Worm (Caenorhabditis elegans) whole organism, young adult: ENCODE data around the gene gei-14.

Source experiments
- B0035.1 ChIP-seq: sonication (generic microtip); optimal IDR thresholded peaks from 2 replicates; lab custom pipeline; 2016; ENCODE audit warnings: missing genetic modification characterization, mild to moderate bottlenecking, missing compliant biosample characterization, missing genotype, missing genetic modification reagents
- B0336.3 ChIP-seq: fragments of 200-800 bp; sonication (Bioruptor generic); IDR thresholded peaks from 2 replicates; pipeline ENCODE4 v1.3.6; 2022; ENCODE audit warnings: missing genetic modification characterization, missing compliant biosample characterization
- F22D6.2 ChIP-seq: sonication (generic microtip); optimal IDR thresholded peaks from 2 replicates; lab custom pipeline; 2016; ENCODE audit warnings: mild to moderate bottlenecking, missing genetic modification characterization, missing compliant biosample characterization
- F33H1.4 ChIP-seq: fragments of 200-800 bp; sonication (Bioruptor generic); IDR thresholded peaks from 2 replicates; pipeline ENCODE4 v1.3.6; 2022; ENCODE audit warnings: missing genetic modification reagents, missing genetic modification characterization, missing compliant biosample characterization
- F39B2.1 ChIP-seq: fragments of 200-800 bp; sonication (Bioruptor generic); IDR thresholded peaks from 2 replicates; pipeline ENCODE4 v1.3.6; 2022; ENCODE audit warnings: missing genetic modification reagents, missing genetic modification characterization, missing compliant biosample characterization
- F52B5.7 ChIP-seq: sonication (generic microtip); optimal IDR thresholded peaks from 2 replicates; lab custom pipeline; 2016; ENCODE audit warnings: mild to moderate bottlenecking, missing genetic modification characterization, missing compliant biosample characterization
- K12H6.12 ChIP-seq: fragments of 200-800 bp; sonication (Bioruptor generic); optimal IDR thresholded peaks from 2 replicates; lab custom pipeline; 2018; ENCODE audit warnings: mild to moderate bottlenecking, missing genetic modification characterization, missing compliant biosample characterization
- T07F8.4 ChIP-seq: sonication (generic microtip); optimal IDR thresholded peaks from 2 replicates; lab custom pipeline; 2016; ENCODE audit warnings: mild to moderate bottlenecking, missing genetic modification characterization, moderate library complexity, missing compliant biosample characterization
- Y56A3A.18 ChIP-seq: fragments of 200-800 bp; sonication (Bioruptor generic); IDR thresholded peaks from 2 replicates; pipeline ENCODE4 v1.3.6; 2022; ENCODE audit warnings: missing genetic modification reagents, missing genetic modification characterization, missing compliant biosample characterization
- Y67H2A.10 ChIP-seq: fragments of 200-800 bp; sonication (Bioruptor generic); conservative IDR thresholded peaks from 2 replicates; pipeline ENCODE4 v1.3.6; 2022; ENCODE audit warnings: missing genetic modification reagents, missing genetic modification characterization, missing compliant biosample characterization
- atf-7 ChIP-seq: sonication (generic microtip); optimal IDR thresholded peaks from 2 replicates; lab custom pipeline; 2017; ENCODE audit warnings: mild to moderate bottlenecking, missing genetic modification characterization, missing compliant biosample characterization
- athp-1 ChIP-seq: sonication (generic microtip); optimal IDR thresholded peaks from 2 replicates; lab custom pipeline; 2017; ENCODE audit warnings: mild to moderate bottlenecking, missing genetic modification characterization, missing compliant biosample characterization
- ccch-3 ChIP-seq: fragments of 200-800 bp; sonication (Bioruptor generic); optimal IDR thresholded peaks from 2 replicates; lab custom pipeline; 2018; ENCODE audit warnings: mild to moderate bottlenecking, missing genetic modification characterization, missing compliant biosample characterization
- dox-1 ChIP-seq: fragments of 200-800 bp; sonication (Bioruptor generic); IDR thresholded peaks from 2 replicates; pipeline ENCODE4 v1.3.6; 2022; ENCODE audit warnings: missing genetic modification reagents, missing genetic modification characterization, missing compliant biosample characterization
- dpl-1 ChIP-seq: fragments of 150-350 bp; optimal IDR thresholded peaks from 2 replicates; lab custom pipeline; 2014; ENCODE audit warnings: missing biosample characterization, missing genetic modification reagents, missing genetic modification characterization
- fkh-3 ChIP-seq: sonication (generic microtip); optimal IDR thresholded peaks from 2 replicates; lab custom pipeline; 2016; ENCODE audit warnings: mild to moderate bottlenecking, missing genetic modification characterization, missing compliant biosample characterization
- him-1 ChIP-seq: sonication (generic microtip); optimal IDR thresholded peaks from 2 replicates; lab custom pipeline; 2016; ENCODE audit warnings: missing genotype, missing genetic modification reagents, missing genetic modification characterization, missing compliant biosample characterization
- hsf-1 ChIP-seq: fragments of 200-800 bp; sonication (Bioruptor generic); IDR thresholded peaks from 2 replicates; pipeline ENCODE4 v1.3.6; 2022; ENCODE audit warnings: missing genetic modification reagents, missing genetic modification characterization, missing compliant biosample characterization
- let-526 ChIP-seq: fragments of 200-800 bp; sonication (Bioruptor generic); IDR thresholded peaks from 2 replicates; pipeline ENCODE4 v1.3.6; 2022; ENCODE audit warnings: missing genetic modification reagents, missing genetic modification characterization, missing compliant biosample characterization
- lin-26 ChIP-seq: fragments of 200-800 bp; sonication (Bioruptor generic); IDR thresholded peaks from 2 replicates; pipeline ENCODE4 v1.3.6; 2022; ENCODE audit warnings: missing genetic modification reagents, missing genetic modification characterization, missing compliant biosample characterization
- lin-54 ChIP-seq: fragments of 200-800 bp; sonication (Bioruptor generic); optimal IDR thresholded peaks from 2 replicates; lab custom pipeline; 2018; ENCODE audit warnings: mild to moderate bottlenecking, missing genetic modification characterization, missing compliant biosample characterization
- madf-3 ChIP-seq: fragments of 200-800 bp; sonication (Bioruptor generic); IDR thresholded peaks from 2 replicates; pipeline ENCODE4 v1.3.6; 2022; ENCODE audit warnings: missing genetic modification reagents, missing genetic modification characterization, missing compliant biosample characterization
- mcd-1 ChIP-seq: fragments of 200-800 bp; sonication (Bioruptor generic); IDR thresholded peaks from 2 replicates; pipeline ENCODE4 v1.3.6; 2022; ENCODE audit warnings: missing genetic modification reagents, missing genetic modification characterization, missing compliant biosample characterization
- nhr-80 ChIP-seq: sonication (generic microtip); optimal IDR thresholded peaks from 2 replicates; lab custom pipeline; 2016; ENCODE audit warnings: missing genetic modification characterization, missing compliant biosample characterization
- pha-4 ChIP-seq: fragments of 150-350 bp; sonication (generic microtip); optimal IDR thresholded peaks from 2 replicates; lab custom pipeline; 2014; ENCODE audit warnings: missing biosample characterization, missing genetic modification reagents, missing genetic modification characterization
- snpc-1.3 ChIP-seq: sonication (generic microtip); optimal IDR thresholded peaks from 2 replicates; lab custom pipeline; 2017; ENCODE audit warnings: missing genetic modification characterization, mild to moderate bottlenecking, missing compliant biosample characterization, antibody characterized with exemption, moderate library complexity, missing genotype, missing genetic modification reagents; ENCODE audit not compliant: insufficient read depth
- somi-1 ChIP-seq: fragments of 200-800 bp; sonication (Bioruptor generic); optimal IDR thresholded peaks from 2 replicates; lab custom pipeline; 2018; ENCODE audit warnings: mild to moderate bottlenecking, missing genetic modification characterization, missing compliant biosample characterization
- sptf-2 ChIP-seq: fragments of 200-800 bp; sonication (Bioruptor generic); optimal IDR thresholded peaks from 2 replicates; lab custom pipeline; 2018; ENCODE audit warnings: mild to moderate bottlenecking, missing genetic modification characterization, missing compliant biosample characterization
- ztf-25 ChIP-seq: fragments of 200-800 bp; sonication (Bioruptor generic); IDR thresholded peaks from 2 replicates; pipeline ENCODE4 v1.3.6; 2022; ENCODE audit warnings: missing genetic modification reagents, missing genetic modification characterization, missing compliant biosample characterization
- ztf-3 ChIP-seq: fragments of 200-800 bp; sonication (Bioruptor generic); optimal IDR thresholded peaks from 2 replicates; lab custom pipeline; 2018; ENCODE audit warnings: mild to moderate bottlenecking, missing genetic modification characterization, missing compliant biosample characterization

Gene gei-14

ce11 chrII:8269855-8270647, 6.0 kb downstream of the gei-14 start, which contains the start of gene tdc-1 (continued):
- TF ChIP-seq lin-54 (GFP tag; lab: Kevin White, UChicago) (peak; percentile 59), let-526 (no peak), snpc-1.3 (tag; lab: Kevin White, UChicago) (peak; percentile 20), B0035.1 (tag; lab: Kevin White, UChicago) (no peak), fkh-3 (tag; lab: Kevin White, UChicago) (no peak), pha-4 (tag; lab: Kevin White, UChicago) (no peak)

- TF ChIP-seq dox-1 (GFP tag; lab: Robert Waterston, UW) (no peak), F39B2.1 (no peak), K12H6.12 (no peak), dpl-1 (GFP tag; lab: Kevin White, UChicago) (no peak), him-1 (tag; lab: Kevin White, UChicago) (no peak), hsf-1 (GFP tag; lab: Robert Waterston, UW) (no peak), sptf-2 (GFP tag; lab: Kevin White, UChicago) (no peak), ccch-3 (GFP tag; lab: Kevin White, UChicago) (no peak), Y67H2A.10 (GFP tag; lab: Robert Waterston, UW) (no peak), F52B5.7 (tag; lab: Kevin White, UChicago) (no peak)
These were observed 6.7 kb downstream of the gei-14 start, which contains the start of gene K01C8.2 for ce11 chrII:8269351-8269750. Gene K01C8.2, minus strand, starts transcription at chrII:8269451.

- TF ChIP-seq pha-4 (tag; lab: Kevin White, UChicago) (no peak), F39B2.1 (no peak), K12H6.12 (no peak), F33H1.4 (GFP tag; lab: Robert Waterston, UW) (no peak), lin-26 (0 out of 2 replicates have a peak, but pooled peaks have one; percentile 64), lin-54 (GFP tag; lab: Kevin White, UChicago) (no peak), somi-1 (GFP tag; lab: Kevin White, UChicago) (no peak), B0336.3 (GFP tag; lab: Robert Waterston, UW) (no peak)
- TF ChIP-seq, all 124 proteins: peak for 1
These were observed 8.4 kb downstream of the gei-14 start for ce11 chrII:8267679-8268078.

- TF ChIP-seq nhr-80 (tag; lab: Kevin White, UChicago) (peak; percentile 79), dox-1 (GFP tag; lab: Robert Waterston, UW) (peak; percentile 44; the same call in 1 of the 2 replicates), madf-3 (GFP tag; lab: Robert Waterston, UW) (no peak)
- TF ChIP-seq, all 124 proteins: peak for 2
These were observed 9.5 kb downstream of the gei-14 start for ce11 chrII:8266559-8266958.

ce11 chrII:8264619-8265018, 11.4 kb downstream of the gei-14 start, which contains the start of gene srdh-1:
Gene srdh-1, plus strand, starts transcription at chrII:8264661.
- no peak for TF ChIP-seq athp-1
- TF ChIP-seq atf-7 (tag; lab: Kevin White, UChicago) = no peak
- TF ChIP-seq ztf-25 (GFP tag; lab: Robert Waterston, UW) = no peak
- no peak for TF ChIP-seq fkh-3 (tag; lab: Kevin White, UChicago)
- TF ChIP-seq mcd-1 (GFP tag; lab: Robert Waterston, UW) = no peak
- no peak for TF ChIP-seq ztf-3
- TF ChIP-seq Y56A3A.18 (GFP tag; lab: Robert Waterston, UW) = no peak
- no peak for TF ChIP-seq F22D6.2 (tag; lab: Kevin White, UChicago)
- no peak for TF ChIP-seq T07F8.4
